1 fruit fly cellular context compared by ENCODE assay signal in the genomic region with DNA sequence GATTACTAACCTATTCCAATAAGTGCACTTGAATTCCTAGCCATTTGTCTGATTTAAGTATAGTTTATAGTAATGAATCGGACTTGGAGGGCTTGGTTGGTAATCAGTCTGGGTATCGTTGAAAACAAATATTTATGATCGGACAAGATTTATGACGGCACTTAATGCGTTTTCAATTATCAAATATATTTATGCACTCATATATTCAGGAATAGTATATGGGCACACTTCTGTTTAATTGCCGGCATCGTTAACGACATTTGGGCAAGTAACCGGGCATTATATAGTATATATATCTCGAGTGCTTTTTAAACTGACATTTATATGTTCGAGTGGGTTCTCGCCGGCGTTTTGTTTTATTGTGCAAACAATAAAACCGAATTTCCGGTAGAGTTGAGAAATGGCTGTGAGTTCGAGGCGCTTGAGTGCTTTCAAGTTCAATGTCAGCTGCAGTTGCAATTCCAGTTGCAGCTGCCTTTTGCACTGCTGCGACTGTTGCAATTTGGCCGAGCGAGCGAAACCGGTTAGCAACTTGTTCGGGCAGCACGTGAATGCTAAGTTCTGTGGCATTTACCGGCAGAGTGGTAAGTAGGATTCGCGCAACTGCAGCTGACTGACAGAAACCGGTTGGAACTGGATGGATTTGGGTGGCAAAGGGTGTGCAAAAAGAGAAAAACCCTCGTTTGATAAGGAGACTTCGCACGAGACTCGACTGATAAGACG.
TF ChIP-seq lines count a peak whose summit lies in the region.

No protein-coding gene starts in this region.

TF ChIP-seq in whole organism, embryonic, 481 proteins besides CTCF, POLR2A, EP300 and RAD21 (continued from another document):
- TF ChIP-seq hkb (optimal IDR thresholded peaks at IDR 0.05; lab: Kevin White, UChicago) (no peak), hkb (GFP tag; IDR thresholded peaks at IDR 0.05; lab: Robert Waterston, UW) (no peak), CG12236 (GFP tag; optimal IDR thresholded peaks at IDR 0.05; lab: Kevin White, UChicago) (no peak), nom (GFP tag; optimal IDR thresholded peaks at IDR 0.05; lab: Kevin White, UChicago) (no peak), gsb-n (tag; optimal IDR thresholded peaks at IDR 0.05; lab: Kevin White, UChicago) (no peak), exex (tag; optimal IDR thresholded peaks at IDR 0.05; lab: Kevin White, UChicago) (peak; percentile 94), Side (GFP tag; optimal IDR thresholded peaks at IDR 0.05; lab: Kevin White, UChicago) (no peak), slou (GFP tag; optimal IDR thresholded peaks at IDR 0.05; lab: Kevin White, UChicago) (no peak), CG8478 (optimal IDR thresholded peaks at IDR 0.05; lab: Kevin White, UChicago) (no peak), GATAe (GFP tag; conservative IDR thresholded peaks at IDR 0.05; lab: Robert Waterston, UW) (no peak), pan (optimal IDR thresholded peaks at IDR 0.05; lab: Kevin White, UChicago) (no peak), pan (GFP tag; optimal IDR thresholded peaks at IDR 0.05 in 1 of 2, IDR thresholded peaks at IDR 0.05 in 1 of 2) (no peak), H2.0 (GFP tag; IDR thresholded peaks at IDR 0.05; lab: Robert Waterston, UW) (no peak), gfzf (GFP tag; optimal IDR thresholded peaks at IDR 0.05; lab: Kevin White, UChicago) (no peak), CHES-1-like (GFP tag; optimal IDR thresholded peaks at IDR 0.05; lab: Kevin White, UChicago) (no peak), Gug (GFP tag; IDR thresholded peaks at IDR 0.05; lab: Robert Waterston, UW) (no peak), Med (GFP tag; lab: Kevin White, UChicago) (peak; percentile 40), CG12071 (GFP tag; optimal IDR thresholded peaks at IDR 0.05; lab: Kevin White, UChicago) (peak; percentile 15), sug (tag; optimal IDR thresholded peaks at IDR 0.05; lab: Kevin White, UChicago) (peak; percentile 38), maf-S (GFP tag; optimal IDR thresholded peaks at IDR 0.05; lab: Kevin White, UChicago) (no peak), CG2889 (GFP tag; IDR thresholded peaks at IDR 0.05; lab: Robert Waterston, UW) (no peak), CG4730 (GFP tag; IDR thresholded peaks at IDR 0.05; lab: Robert Waterston, UW) (no peak), CG8388 (GFP tag; optimal IDR thresholded peaks at IDR 0.05; lab: Kevin White, UChicago) (no peak), CG4360 (GFP tag; IDR thresholded peaks at IDR 0.05; lab: Robert Waterston, UW) (no peak), Mrtf (GFP tag; IDR thresholded peaks at IDR 0.05; lab: Robert Waterston, UW) (no peak), lilli (GFP tag; optimal IDR thresholded peaks at IDR 0.05; lab: Kevin White, UChicago) (no peak), CG3281 (GFP tag; optimal IDR thresholded peaks at IDR 0.05; lab: Kevin White, UChicago) (no peak), unpg (GFP tag; optimal IDR thresholded peaks at IDR 0.05; lab: Kevin White, UChicago) (peak; percentile 0), Myb (GFP tag; optimal IDR thresholded peaks at IDR 0.05; lab: Kevin White, UChicago) (no peak), so (GFP tag; IDR thresholded peaks at IDR 0.05; lab: Robert Waterston, UW) (no peak), Hr78 (GFP tag; optimal IDR thresholded peaks at IDR 0.05; lab: Kevin White, UChicago) (no peak), PHDP (tag; optimal IDR thresholded peaks at IDR 0.05; lab: Kevin White, UChicago) (peak; percentile 33), tll (GFP tag; optimal IDR thresholded peaks at IDR 0.05; lab: Kevin White, UChicago) (no peak), yki (optimal IDR thresholded peaks at IDR 0.05; lab: Kevin White, UChicago) (no peak), CG6765 (GFP tag; optimal IDR thresholded peaks at IDR 0.05; lab: Kevin White, UChicago) (peak; percentile 0), Dp (GFP tag; optimal IDR thresholded peaks at IDR 0.05; lab: Kevin White, UChicago) (no peak), klu (GFP tag; IDR thresholded peaks at IDR 0.05; lab: Robert Waterston, UW) (no peak), CG11696 (GFP tag; IDR thresholded peaks at IDR 0.05; lab: Robert Waterston, UW) (no peak), CG17568 (GFP tag; optimal IDR thresholded peaks at IDR 0.05; lab: Kevin White, UChicago) (peak; percentile 17), hbn (GFP tag; IDR thresholded peaks at IDR 0.05; lab: Robert Waterston, UW; ENCODE audit: partially characterized antibody) (no peak), sd (tag; optimal IDR thresholded peaks at IDR 0.05; lab: Kevin White, UChicago) (peak; percentile 25), sna (GFP tag; IDR thresholded peaks at IDR 0.05; lab: Robert Waterston, UW; ENCODE audit: partially characterized antibody) (no peak), dmrt99B (tag; optimal IDR thresholded peaks at IDR 0.05; lab: Kevin White, UChicago) (no peak), Dll (GFP tag; IDR thresholded peaks at IDR 0.05; lab: Robert Waterston, UW; ENCODE audit: partially characterized antibody) (no peak), Hr3 (GFP tag; optimal IDR thresholded peaks at IDR 0.05; lab: Kevin White, UChicago) (no peak), CG31388 (GFP tag; optimal IDR thresholded peaks at IDR 0.05; lab: Kevin White, UChicago) (no peak), BtbVII (GFP tag; optimal IDR thresholded peaks at IDR 0.05; lab: Kevin White, UChicago) (no peak), CG2678 (tag; optimal IDR thresholded peaks at IDR 0.05; lab: Kevin White, UChicago) (peak; percentile 22), CG3726 (GFP tag; IDR thresholded peaks at IDR 0.05; lab: Robert Waterston, UW) (no peak), CG10267 (tag; optimal IDR thresholded peaks at IDR 0.05; lab: Kevin White, UChicago) (no peak), CG9817 (tag; optimal IDR thresholded peaks at IDR 0.05; lab: Kevin White, UChicago) (no peak), pum (GFP tag; optimal IDR thresholded peaks at IDR 0.05; lab: Kevin White, UChicago) (no peak), aop (GFP tag; IDR thresholded peaks at IDR 0.05; lab: Robert Waterston, UW) (no peak)
